Fruit fly (Drosophila melanogaster) whole organism, prepupa: ENCODE results near the gene CG10064.
A peak's percentile ranks its signal among the peaks of the same experiment; 100 is the strongest.

Experiments used
- CG6792 ChIP-seq: fragments of 200-800 bp; sonication (Bioruptor generic); optimal IDR thresholded peaks from 3 replicates; lab custom pipeline; 2016; ENCODE audit warnings: missing biosample characterization, missing genetic modification characterization
- Ets21C ChIP-seq: fragments of 200-800 bp; sonication (Bioruptor generic); optimal IDR thresholded peaks from 3 replicates; lab custom pipeline; 2016; ENCODE audit warnings: missing biosample characterization, missing genetic modification characterization

dm6 chr3L:6996907-6997306, 29.2 kb upstream of the CG10064 start:
- peak; percentile 12 for TF ChIP-seq CG6792 (GFP tag; lab: Kevin White, UChicago)
- TF ChIP-seq Ets21C (GFP tag; lab: Kevin White, UChicago) = no peak
